Fruit fly (Drosophila melanogaster) whole organism, pupa: ENCODE results near the gene CG14424.

ENCODE experiments used
- CG10348 ChIP-seq: fragments of 200-800 bp; sonication (Bioruptor generic); IDR thresholded peaks from 2 replicates; pipeline ENCODE4 v1.3.6; 2022; ENCODE audit warnings: missing biosample characterization, missing genetic modification characterization
- CG12605 ChIP-seq: fragments of 200-800 bp; sonication (Bioruptor generic); IDR thresholded peaks from 2 replicates; pipeline ENCODE4 v1.3.6; 2022; ENCODE audit warnings: missing biosample characterization, missing genetic modification characterization
- CG13204 ChIP-seq: fragments of 200-800 bp; sonication (Bioruptor generic); optimal IDR thresholded peaks from 2 replicates; lab custom pipeline; 2018; ENCODE audit warnings: missing biosample characterization, mild to moderate bottlenecking, missing genetic modification characterization, moderate library complexity
- CG14655 ChIP-seq: fragments of 200-800 bp; sonication (Bioruptor generic); optimal IDR thresholded peaks from 3 replicates; lab custom pipeline; 2017; ENCODE audit warnings: mild to moderate bottlenecking, missing biosample characterization, missing genetic modification reagents, missing genetic modification characterization
- CG15710 ChIP-seq: fragments of 200-800 bp; sonication (Bioruptor generic); optimal IDR thresholded peaks from 2 replicates; lab custom pipeline; 2018; ENCODE audit warnings: missing biosample characterization, mild to moderate bottlenecking, missing genetic modification characterization, moderate library complexity
- CG17806 ChIP-seq: fragments of 200-800 bp; sonication (Bioruptor generic); optimal IDR thresholded peaks from 2 replicates; lab custom pipeline; 2018; ENCODE audit warnings: missing biosample characterization, mild to moderate bottlenecking, missing genetic modification characterization, moderate library complexity
- CG32121 ChIP-seq: fragments of 200-800 bp; sonication (Bioruptor generic); IDR thresholded peaks from 2 replicates; pipeline ENCODE4 v1.3.6; 2022; ENCODE audit warnings: missing biosample characterization, missing genetic modification characterization
- CG34367 ChIP-seq: fragments of 200-800 bp; sonication (Bioruptor generic); optimal IDR thresholded peaks from 2 replicates; lab custom pipeline; 2018; ENCODE audit warnings: missing biosample characterization, mild to moderate bottlenecking, missing genetic modification characterization
- CG4496 ChIP-seq: fragments of 200-800 bp; sonication (Bioruptor generic); IDR thresholded peaks from 3 replicates; pipeline ENCODE4 v1.3.6; 2022; ENCODE audit warnings: missing biosample characterization, missing genetic modification characterization
- CG8159 ChIP-seq: fragments of 200-800 bp; sonication (Bioruptor generic); optimal IDR thresholded peaks from 3 replicates; lab custom pipeline; 2018; ENCODE audit warnings: missing biosample characterization, mild to moderate bottlenecking, missing genetic modification characterization, moderate library complexity
- CG8301 ChIP-seq: fragments of 200-800 bp; sonication (Bioruptor generic); optimal IDR thresholded peaks from 2 replicates; lab custom pipeline; 2018; ENCODE audit warnings: missing biosample characterization, mild to moderate bottlenecking, missing genetic modification characterization
- CG9948 ChIP-seq: fragments of 200-800 bp; sonication (Bioruptor generic); optimal IDR thresholded peaks from 2 replicates; lab custom pipeline; 2018; ENCODE audit warnings: missing biosample characterization, mild to moderate bottlenecking, missing genetic modification characterization, moderate library complexity
- D1 ChIP-seq: fragments of 200-800 bp; sonication (Bioruptor generic); optimal IDR thresholded peaks from 2 replicates; lab custom pipeline; 2018; ENCODE audit warnings: missing biosample characterization, mild to moderate bottlenecking, missing genetic modification characterization, moderate library complexity
- EcR ChIP-seq: fragments of 200-800 bp; sonication (Bioruptor generic); optimal IDR thresholded peaks from 3 replicates; lab custom pipeline; 2019; ENCODE audit warnings: missing biosample characterization, missing genetic modification characterization, mild to moderate bottlenecking, moderate library complexity, missing genetic modification reagents
- Ets98B ChIP-seq: fragments of 200-800 bp; sonication (Bioruptor generic); IDR thresholded peaks from 2 replicates; pipeline ENCODE4 v1.3.6; 2022; ENCODE audit warnings: missing biosample characterization, missing genetic modification characterization
- Pif1A ChIP-seq: fragments of 200-800 bp; sonication (Bioruptor generic); optimal IDR thresholded peaks from 3 replicates; lab custom pipeline; 2016; ENCODE audit warnings: missing biosample characterization, missing genetic modification characterization
- Pif1B ChIP-seq: fragments of 200-800 bp; sonication (Bioruptor generic); optimal IDR thresholded peaks from 3 replicates; lab custom pipeline; 2016; ENCODE audit warnings: missing biosample characterization, missing genetic modification characterization
- Snoo ChIP-seq: fragments of 200-800 bp; sonication (Bioruptor generic); optimal IDR thresholded peaks from 3 replicates; lab custom pipeline; 2017; ENCODE audit warnings: missing biosample characterization, mild to moderate bottlenecking, missing genetic modification characterization, inconsistent platforms
- fd96Ca ChIP-seq: fragments of 200-800 bp; sonication (Bioruptor generic); IDR thresholded peaks from 3 replicates; pipeline ENCODE4 v1.3.6; 2022; ENCODE audit warnings: missing biosample characterization, missing genetic modification characterization
- gl ChIP-seq: fragments of 200-800 bp; sonication (Bioruptor generic); optimal IDR thresholded peaks from 2 replicates; lab custom pipeline; 2018; ENCODE audit warnings: missing biosample characterization, mild to moderate bottlenecking, missing genetic modification characterization
- rn ChIP-seq: fragments of 200-800 bp; sonication (Bioruptor generic); IDR thresholded peaks from 2 replicates; pipeline ENCODE4 v1.3.6; 2022; ENCODE audit warnings: missing biosample characterization, missing genetic modification characterization

Gene CG14424

dm6 chrX:2914091-2914490, 13.0 kb downstream of the CG14424 start:
- no peak for TF ChIP-seq EcR (GFP tag; lab: Kevin White, UChicago)
- peak; percentile 34 for TF ChIP-seq CG8159 (tag; lab: Kevin White, UChicago)
- TF ChIP-seq CG9948 (tag; lab: Kevin White, UChicago), result peak; percentile 5
- peak; percentile 6 for TF ChIP-seq CG14655
- peak; percentile 16 for TF ChIP-seq CG15710

- TF ChIP-seq CG34367 (tag; lab: Kevin White, UChicago) (no peak), Pif1A (no peak), Pif1B (no peak), CG8159 (tag; lab: Kevin White, UChicago) (no peak), EcR (GFP tag; lab: Kevin White, UChicago) (no peak), CG4496 (GFP tag; lab: Robert Waterston, UW) (no peak), gl (tag; lab: Kevin White, UChicago) (no peak), CG15710 (no peak), D1 (tag; lab: Kevin White, UChicago) (no peak), CG10348 (GFP tag; lab: Robert Waterston, UW) (no peak), CG32121 (GFP tag; lab: Robert Waterston, UW) (no peak)
Measured at dm6 chrX:2912581-2912980, 14.5 kb downstream of the CG14424 start.

dm6 chrX:2907105-2907694, 19.9 kb downstream of the CG14424 start:
- TF ChIP-seq CG9948 (tag; lab: Kevin White, UChicago) (peak; percentile 7), CG14655 (peak; percentile 16), Ets98B (GFP tag; lab: Robert Waterston, UW) (0 out of 2 replicates have a peak, but pooled peaks have one; percentile 18), fd96Ca (GFP tag; lab: Robert Waterston, UW) (0 out of 3 replicates have a peak, but pooled peaks have one; percentile 27), D1 (tag; lab: Kevin White, UChicago) (no peak), Pif1A (peak; percentile 9), CG4496 (GFP tag; lab: Robert Waterston, UW) (peak; percentile 41; the same call in 1 of the 3 replicates), CG17806 (peak; percentile 14), CG8159 (tag; lab: Kevin White, UChicago) (peak; percentile 20), CG34367 (tag; lab: Kevin White, UChicago) (peak; percentile 15), CG12605 (GFP tag; lab: Robert Waterston, UW) (no peak), CG32121 (GFP tag; lab: Robert Waterston, UW) (no peak)

dm6 chrX:2890468-2890867, 36.6 kb downstream of the CG14424 start, which contains the start of gene CG3526:
CG3526 (plus strand) TSS chrX:2890768.
- TF ChIP-seq D1 (tag; lab: Kevin White, UChicago) (no peak), Snoo (tag; lab: Kevin White, UChicago) (no peak), CG8159 (tag; lab: Kevin White, UChicago) (no peak), fd96Ca (GFP tag; lab: Robert Waterston, UW) (no peak), CG8301 (tag; lab: Kevin White, UChicago) (no peak), CG13204 (GFP tag; lab: Kevin White, UChicago) (no peak), CG32121 (GFP tag; lab: Robert Waterston, UW) (no peak), CG10348 (GFP tag; lab: Robert Waterston, UW) (no peak), CG12605 (GFP tag; lab: Robert Waterston, UW) (no peak)

dm6 chrX:2888211-2888610, 38.8 kb downstream of the CG14424 start:
- TF ChIP-seq CG32121 (GFP tag; lab: Robert Waterston, UW), result no peak
- no peak for TF ChIP-seq CG8159 (tag; lab: Kevin White, UChicago)
- TF ChIP-seq CG8301 (tag; lab: Kevin White, UChicago), result no peak
- no peak for TF ChIP-seq Pif1A
- TF ChIP-seq CG4496 (GFP tag; lab: Robert Waterston, UW), result no peak
- no peak for TF ChIP-seq CG34367 (tag; lab: Kevin White, UChicago)
- no peak for TF ChIP-seq CG14655
- TF ChIP-seq D1 (tag; lab: Kevin White, UChicago), result no peak
- TF ChIP-seq gl (tag; lab: Kevin White, UChicago), result no peak
- TF ChIP-seq fd96Ca (GFP tag; lab: Robert Waterston, UW), result no peak
- no peak for TF ChIP-seq CG15710
- TF ChIP-seq rn (GFP tag; lab: Robert Waterston, UW), result no peak
- TF ChIP-seq, all 21 proteins: peak for 0

- TF ChIP-seq Pif1A, result no peak
- TF ChIP-seq EcR (GFP tag; lab: Kevin White, UChicago), result no peak
- TF ChIP-seq Pif1B, result no peak
- TF ChIP-seq Snoo (tag; lab: Kevin White, UChicago), result no peak
- TF ChIP-seq CG4496 (GFP tag; lab: Robert Waterston, UW), result no peak
- no peak for TF ChIP-seq CG17806
- TF ChIP-seq CG34367 (tag; lab: Kevin White, UChicago), result no peak
- no peak for TF ChIP-seq CG32121 (GFP tag; lab: Robert Waterston, UW)
- TF ChIP-seq Ets98B (GFP tag; lab: Robert Waterston, UW), result no peak
- no peak for TF ChIP-seq CG9948 (tag; lab: Kevin White, UChicago)
- no peak for TF ChIP-seq D1 (tag; lab: Kevin White, UChicago)
- TF ChIP-seq CG12605 (GFP tag; lab: Robert Waterston, UW), result no peak
- no peak for TF ChIP-seq rn (GFP tag; lab: Robert Waterston, UW)
- no peak for TF ChIP-seq gl (tag; lab: Kevin White, UChicago)
- no peak for TF ChIP-seq CG15710
- TF ChIP-seq CG8159 (tag; lab: Kevin White, UChicago), result no peak
- no peak for TF ChIP-seq CG10348 (GFP tag; lab: Robert Waterston, UW)
- no peak for TF ChIP-seq CG13204 (GFP tag; lab: Kevin White, UChicago)
- no peak for TF ChIP-seq fd96Ca (GFP tag; lab: Robert Waterston, UW)
- TF ChIP-seq CG8301 (tag; lab: Kevin White, UChicago), result no peak
Measured at dm6 chrX:2885814-2886213, 41.2 kb downstream of the CG14424 start, which contains the start of gene CG14419. CG14419 (minus strand) TSS chrX:2885914.
